Fruit fly (Drosophila melanogaster) whole organism, adult: Measurements from ENCODE around the gene armi.

Experiments
- CG11617 ChIP-seq: fragments of 200-800 bp; sonication (Bioruptor generic); optimal IDR thresholded peaks from 2 replicates; lab custom pipeline; 2017; ENCODE audit warnings: mild to moderate bottlenecking, missing biosample characterization, missing genetic modification reagents, missing genetic modification characterization
- CG12768 ChIP-seq: fragments of 200-800 bp; sonication (Bioruptor generic); optimal IDR thresholded peaks from 2 replicates; lab custom pipeline; 2017; ENCODE audit warnings: missing biosample characterization, missing genetic modification characterization, mild to moderate bottlenecking, moderate library complexity, missing genetic modification reagents
- CG14711 ChIP-seq: fragments of 200-800 bp; sonication (Bioruptor generic); optimal IDR thresholded peaks from 2 replicates; lab custom pipeline; 2018; ENCODE audit warnings: missing biosample characterization, mild to moderate bottlenecking, missing genetic modification characterization, moderate library complexity
- CG1620 ChIP-seq: fragments of 200-800 bp; sonication (Bioruptor generic); optimal IDR thresholded peaks from 2 replicates; lab custom pipeline; 2016; ENCODE audit warnings: missing biosample characterization, missing genetic modification characterization
- CG33017 ChIP-seq: fragments of 200-800 bp; sonication (Bioruptor generic); optimal IDR thresholded peaks from 2 replicates; lab custom pipeline; 2018; ENCODE audit warnings: missing biosample characterization, mild to moderate bottlenecking, missing genetic modification characterization, moderate library complexity
- CG5204 ChIP-seq: fragments of 200-800 bp; sonication (Bioruptor generic); optimal IDR thresholded peaks from 2 replicates; lab custom pipeline; 2016; ENCODE audit warnings: missing biosample characterization, missing genetic modification characterization
- CG7045 ChIP-seq: fragments of 200-800 bp; sonication (Bioruptor generic); optimal IDR thresholded peaks from 2 replicates; lab custom pipeline; 2017; ENCODE audit warnings: missing biosample characterization, mild to moderate bottlenecking, missing genetic modification characterization
- CG7101 ChIP-seq: fragments of 200-800 bp; sonication (Bioruptor generic); optimal IDR thresholded peaks from 2 replicates; lab custom pipeline; 2018; ENCODE audit warnings: missing biosample characterization, mild to moderate bottlenecking, missing genetic modification characterization, moderate library complexity
- Clk ChIP-seq: fragments of 200-800 bp; sonication (Bioruptor generic); optimal IDR thresholded peaks from 2 replicates; lab custom pipeline; 2017; ENCODE audit warnings: missing biosample characterization, missing genetic modification characterization
- Crg-1 ChIP-seq: fragments of 200-800 bp; sonication (Bioruptor generic); optimal IDR thresholded peaks from 2 replicates; lab custom pipeline; 2016; ENCODE audit warnings: missing biosample characterization, missing genetic modification characterization
- Hr96 ChIP-seq: fragments of 200-800 bp; sonication (Bioruptor generic); optimal IDR thresholded peaks from 2 replicates; lab custom pipeline; 2016; ENCODE audit warnings: missing biosample characterization, missing genetic modification characterization
- Mnt ChIP-seq: fragments of 200-800 bp; sonication (Bioruptor generic); optimal IDR thresholded peaks from 2 replicates; lab custom pipeline; 2016; ENCODE audit warnings: missing biosample characterization, mild to moderate bottlenecking, missing genetic modification characterization
- bab1 ChIP-seq: fragments of 200-800 bp; sonication (Bioruptor generic); optimal IDR thresholded peaks from 3 replicates; lab custom pipeline; 2019; ENCODE audit warnings: missing biosample characterization, mild to moderate bottlenecking, missing genetic modification characterization, moderate library complexity
- cic ChIP-seq: fragments of 200-800 bp; sonication (Bioruptor generic); optimal IDR thresholded peaks from 2 replicates; lab custom pipeline; 2017; ENCODE audit warnings: missing biosample characterization, mild to moderate bottlenecking, missing genetic modification characterization, moderate library complexity
- cnc ChIP-seq, 2 experiments: fragments of >200 bp; optimal IDR thresholded peaks; 2 replicates each; lab custom pipeline; 2017
- kay ChIP-seq: fragments of 200-800 bp; sonication (Bioruptor generic); peaks from one replicate; lab custom pipeline; 2016; ENCODE audit warnings: missing biosample characterization, missing genetic modification characterization, borderline replicate concordance
- ovo ChIP-seq: fragments of 200-800 bp; sonication (Bioruptor generic); optimal IDR thresholded peaks from 2 replicates; lab custom pipeline; 2016; ENCODE audit warnings: missing biosample characterization, missing genetic modification characterization
- pad ChIP-seq: fragments of 200-800 bp; sonication (Bioruptor generic); optimal IDR thresholded peaks from 3 replicates; lab custom pipeline; 2017; ENCODE audit warnings: missing biosample characterization, missing genetic modification characterization, mild to moderate bottlenecking, moderate library complexity, missing genetic modification reagents
- tj ChIP-seq: fragments of 200-800 bp; sonication (Bioruptor generic); optimal IDR thresholded peaks from 3 replicates; lab custom pipeline; 2017; ENCODE audit warnings: missing biosample characterization, mild to moderate bottlenecking, missing genetic modification characterization, moderate library complexity
- toe ChIP-seq: fragments of 200-800 bp; sonication (Bioruptor generic); optimal IDR thresholded peaks from 2 replicates; lab custom pipeline; 2016; ENCODE audit warnings: missing biosample characterization, missing genetic modification characterization

Gene armi

dm6 chr3L:3441763-3442673 is 19.1 kb upstream of the armi start:
- TF ChIP-seq cic (GFP tag; lab: Kevin White, UChicago) (no peak), Crg-1 (GFP tag; lab: Kevin White, UChicago) (no peak), cnc (optimal IDR thresholded peaks at IDR 0.05; lab: Kevin White, UChicago) (no peak), CG7045 (GFP tag; lab: Kevin White, UChicago) (no peak), Hr96 (GFP tag; lab: Kevin White, UChicago) (no peak), bab1 (GFP tag; lab: Kevin White, UChicago) (no peak), ovo (GFP tag; lab: Kevin White, UChicago) (no peak), CG33017 (tag; lab: Kevin White, UChicago) (no peak), CG5204 (GFP tag; lab: Kevin White, UChicago) (no peak), CG12768 (GFP tag; lab: Kevin White, UChicago) (no peak), Clk (GFP tag; lab: Kevin White, UChicago) (no peak), CG14711 (tag; lab: Kevin White, UChicago) (no peak), toe (GFP tag; lab: Kevin White, UChicago) (no peak), CG1620 (GFP tag; lab: Kevin White, UChicago) (no peak)

DNA sequence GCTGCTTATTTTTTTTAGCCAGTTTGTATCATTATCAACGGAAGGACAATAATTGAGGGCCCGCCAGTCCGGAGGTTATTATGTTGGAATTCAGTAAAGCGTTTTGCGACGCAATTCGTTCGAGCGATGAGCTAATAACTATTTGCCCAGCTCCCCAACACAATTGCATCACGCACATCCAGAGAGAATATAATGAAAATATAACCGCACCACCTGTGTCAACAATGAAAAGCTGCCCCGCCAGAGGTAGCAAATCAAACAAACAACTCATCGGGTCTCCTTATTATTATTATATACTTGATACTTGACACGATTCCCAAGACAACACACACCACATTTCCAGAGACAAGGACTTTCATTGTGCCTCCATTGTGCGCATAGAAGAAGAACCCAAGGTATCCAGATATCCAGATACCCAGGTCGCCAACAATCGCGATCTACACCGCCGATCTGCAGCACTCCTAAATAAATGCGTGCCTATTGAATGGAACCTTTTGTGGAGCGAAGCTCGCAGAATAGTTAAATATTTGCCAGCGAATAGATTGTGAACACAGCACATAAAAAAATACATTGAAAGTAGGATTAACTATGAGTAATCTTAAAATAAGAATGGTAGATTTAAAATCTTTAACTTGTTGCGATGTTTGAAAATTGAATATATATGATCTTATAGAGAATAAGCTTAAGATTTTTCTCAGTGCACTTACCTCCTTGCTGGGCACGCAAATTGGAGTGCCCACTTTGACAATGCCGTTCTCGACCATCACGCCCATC is 18.2 kb upstream of the armi start:
- TF ChIP-seq CG14711 (tag; lab: Kevin White, UChicago) (no peak), Hr96 (GFP tag; lab: Kevin White, UChicago) (no peak), bab1 (GFP tag; lab: Kevin White, UChicago) (no peak), cnc (optimal IDR thresholded peaks at IDR 0.05; lab: Kevin White, UChicago) (no peak), CG12768 (GFP tag; lab: Kevin White, UChicago) (no peak), CG7045 (GFP tag; lab: Kevin White, UChicago) (no peak), CG1620 (GFP tag; lab: Kevin White, UChicago) (no peak), CG5204 (GFP tag; lab: Kevin White, UChicago) (no peak), Crg-1 (GFP tag; lab: Kevin White, UChicago) (no peak), Mnt (GFP tag; lab: Kevin White, UChicago) (no peak), CG33017 (tag; lab: Kevin White, UChicago) (no peak), toe (GFP tag; lab: Kevin White, UChicago) (no peak)

DNA sequence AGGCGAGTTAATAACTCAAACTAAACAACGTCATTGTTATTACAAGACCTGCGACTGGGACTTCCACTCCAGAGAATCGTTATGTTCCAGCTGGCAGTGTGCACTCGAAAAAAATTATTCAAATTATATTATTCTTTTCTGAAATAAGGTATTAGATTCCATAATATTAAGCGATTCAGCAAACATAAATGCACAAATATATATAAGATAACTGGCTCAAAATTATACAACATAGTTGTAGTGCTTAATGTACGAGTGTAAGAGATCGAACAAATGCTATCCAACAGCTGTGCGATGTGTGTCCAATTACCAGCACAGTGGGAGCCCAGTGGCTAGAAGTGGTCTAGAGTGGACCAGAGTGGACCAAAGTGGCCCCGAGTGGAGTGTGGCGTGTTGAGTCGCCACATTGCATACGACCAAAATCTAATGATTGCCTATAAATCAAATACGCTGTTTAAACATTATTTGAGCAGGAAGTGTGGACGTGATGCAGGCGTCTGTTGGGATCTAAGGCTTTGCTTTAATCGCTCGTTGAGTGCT is 16.8 kb upstream of the armi start:
- TF ChIP-seq CG12768 (GFP tag; lab: Kevin White, UChicago) = no peak
- no peak for TF ChIP-seq Clk (GFP tag; lab: Kevin White, UChicago)
- no peak for TF ChIP-seq Mnt (GFP tag; lab: Kevin White, UChicago)
- TF ChIP-seq cnc (optimal IDR thresholded peaks at IDR 0.05; lab: Kevin White, UChicago) = no peak
- no peak for TF ChIP-seq tj (GFP tag; lab: Kevin White, UChicago)
- TF ChIP-seq Crg-1 (GFP tag; lab: Kevin White, UChicago) = no peak

DNA sequence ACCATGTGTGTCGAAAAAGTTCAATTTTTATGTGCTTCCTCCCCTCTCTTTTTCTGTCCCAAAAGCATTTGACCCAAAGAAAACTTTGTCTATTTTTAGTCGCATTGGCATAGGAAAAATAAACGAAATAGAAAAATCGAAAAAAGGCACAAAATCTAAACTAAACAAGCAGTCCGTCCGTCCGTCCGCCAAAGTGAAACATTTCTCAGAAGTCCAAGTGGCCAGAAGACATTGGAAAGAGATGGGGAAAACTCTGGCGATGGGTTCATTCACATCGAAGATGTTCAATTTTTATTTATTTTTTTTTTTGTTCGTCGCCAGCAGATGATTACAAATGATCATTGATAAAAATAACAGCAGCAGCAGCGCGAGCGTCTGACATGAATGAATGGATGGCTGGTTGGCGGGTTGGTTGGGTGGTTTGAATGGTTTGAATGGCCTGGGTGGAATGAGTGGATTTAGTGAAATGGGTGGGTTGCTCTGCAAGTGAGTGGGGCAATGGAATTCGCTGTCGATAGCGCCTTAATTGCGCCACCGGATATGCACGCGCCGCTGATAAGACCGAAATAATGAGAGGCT is 13.1 kb upstream of the armi start:
- no peak for TF ChIP-seq tj (GFP tag; lab: Kevin White, UChicago)
- no peak for TF ChIP-seq cnc (optimal IDR thresholded peaks at IDR 0.05; lab: Kevin White, UChicago)
- no peak for TF ChIP-seq CG12768 (GFP tag; lab: Kevin White, UChicago)
- TF ChIP-seq Hr96 (GFP tag; lab: Kevin White, UChicago) = no peak
- no peak for TF ChIP-seq pad (GFP tag; lab: Kevin White, UChicago)
- no peak for TF ChIP-seq Clk (GFP tag; lab: Kevin White, UChicago)
- no peak for TF ChIP-seq CG5204 (GFP tag; lab: Kevin White, UChicago)
- no peak for TF ChIP-seq CG7101 (tag; lab: Kevin White, UChicago)
- no peak for TF ChIP-seq CG7045 (GFP tag; lab: Kevin White, UChicago)
- no peak for TF ChIP-seq CG1620 (GFP tag; lab: Kevin White, UChicago)
- TF ChIP-seq kay (GFP tag; lab: Kevin White, UChicago) = no peak
- TF ChIP-seq Crg-1 (GFP tag; lab: Kevin White, UChicago) = no peak
- no peak for TF ChIP-seq bab1 (GFP tag; lab: Kevin White, UChicago)
- TF ChIP-seq Mnt (GFP tag; lab: Kevin White, UChicago) = no peak
- TF ChIP-seq CG14711 (tag; lab: Kevin White, UChicago) = no peak
- TF ChIP-seq ovo (GFP tag; lab: Kevin White, UChicago) = no peak

DNA sequence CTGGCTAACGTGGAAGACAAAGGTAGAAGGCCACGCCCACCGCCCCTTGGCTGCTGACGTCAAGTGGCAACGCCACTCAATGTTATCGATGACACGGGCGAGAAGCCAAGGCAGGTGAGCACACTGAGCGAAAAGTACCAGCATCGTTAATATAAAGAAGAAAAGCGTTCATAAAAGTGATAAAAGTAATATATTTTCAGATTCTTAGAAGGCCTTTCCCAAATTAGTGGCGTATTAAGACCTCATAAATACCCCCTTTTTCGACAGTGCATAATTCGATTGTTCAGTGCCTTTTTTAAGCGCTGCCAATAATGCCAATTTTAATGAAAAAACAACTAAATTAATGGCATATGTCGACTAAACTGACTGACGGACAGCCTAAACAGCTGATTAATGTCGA is 11.4 kb upstream of the armi start:
- TF ChIP-seq kay (GFP tag; lab: Kevin White, UChicago) (no peak), Clk (GFP tag; lab: Kevin White, UChicago) (no peak), pad (GFP tag; lab: Kevin White, UChicago) (no peak), CG5204 (GFP tag; lab: Kevin White, UChicago) (no peak), CG11617 (no peak), cnc (optimal IDR thresholded peaks at IDR 0.05; lab: Kevin White, UChicago) (no peak), Crg-1 (GFP tag; lab: Kevin White, UChicago) (no peak), CG7045 (GFP tag; lab: Kevin White, UChicago) (no peak), toe (GFP tag; lab: Kevin White, UChicago) (no peak), Mnt (GFP tag; lab: Kevin White, UChicago) (no peak), CG14711 (tag; lab: Kevin White, UChicago) (no peak)
